Fruit fly (Drosophila melanogaster): ENCODE results near the gene psd.

Gene psd

dm6 chr2L:5997609-5998229 is 33.0 kb upstream of the psd start (continued):
- TF ChIP-seq Oli (tag; optimal IDR thresholded peaks at IDR 0.05) (peak; percentile 34), Xbp1 (GFP tag; optimal IDR thresholded peaks at IDR 0.05) (no peak), org-1 (GFP tag; optimal IDR thresholded peaks at IDR 0.05) (peak; percentile 50), CG13775 (GFP tag; optimal IDR thresholded peaks at IDR 0.05) (peak; percentile 20), Chrac-16 (GFP tag; optimal IDR thresholded peaks at IDR 0.05) (no peak), CG6813 (GFP tag; optimal IDR thresholded peaks at IDR 0.05) (peak; percentile 78), CG9932 (GFP tag; IDR thresholded peaks at IDR 0.05) (no peak), grau (tag; optimal IDR thresholded peaks at IDR 0.05) (peak; percentile 34), ems (GFP tag; optimal IDR thresholded peaks at IDR 0.05) (no peak), pros (GFP tag; optimal IDR thresholded peaks at IDR 0.05) (peak; percentile 38), ash1 (GFP tag; optimal IDR thresholded peaks at IDR 0.05) (no peak), inv (GFP tag; IDR thresholded peaks at IDR 0.05; ENCODE audit: partially characterized antibody) (no peak), mirr (GFP tag; optimal IDR thresholded peaks at IDR 0.05) (peak; percentile 63), Nf-YC (tag; optimal IDR thresholded peaks at IDR 0.05) (peak; percentile 67), Nf-YB (GFP tag; optimal IDR thresholded peaks at IDR 0.05) (peak; percentile 39), hth (optimal IDR thresholded peaks at IDR 0.05) (no peak), cad (GFP tag; optimal IDR thresholded peaks at IDR 0.05) (no peak), GATAe (GFP tag; conservative IDR thresholded peaks at IDR 0.05) (no peak), insv (GFP tag; optimal IDR thresholded peaks at IDR 0.05) (peak in 1 of 2 experiments; percentile 49), repo (GFP tag; optimal IDR thresholded peaks at IDR 0.05) (no peak), grn (GFP tag; optimal IDR thresholded peaks at IDR 0.05) (no peak), CG9609 (GFP tag; optimal IDR thresholded peaks at IDR 0.05) (no peak), pita (GFP tag; optimal IDR thresholded peaks at IDR 0.05) (no peak), CG11085 (GFP tag; IDR thresholded peaks at IDR 0.05) (no peak), dm (GFP tag; optimal IDR thresholded peaks at IDR 0.05) (no peak), CG31365 (tag; optimal IDR thresholded peaks at IDR 0.05) (peak; percentile 74), HLHmδ (GFP tag; optimal IDR thresholded peaks at IDR 0.05) (peak; percentile 68), CG10565 (GFP tag; optimal IDR thresholded peaks at IDR 0.05) (no peak), p53 (GFP tag; optimal IDR thresholded peaks at IDR 0.05) (no peak), CG7786 (GFP tag; optimal IDR thresholded peaks at IDR 0.05) (no peak), CG12071 (GFP tag; optimal IDR thresholded peaks at IDR 0.05) (peak; percentile 68), HLH4C (GFP tag; IDR thresholded peaks at IDR 0.05; ENCODE audit: partially characterized antibody) (no peak), Meics (GFP tag; optimal IDR thresholded peaks at IDR 0.05) (peak; percentile 63), CG10462 (GFP tag; optimal IDR thresholded peaks at IDR 0.05) (no peak), eve (GFP tag; optimal IDR thresholded peaks at IDR 0.05) (no peak), CG30020 (tag; optimal IDR thresholded peaks at IDR 0.05) (no peak), CG10267 (tag; optimal IDR thresholded peaks at IDR 0.05) (peak; percentile 39), CG15601 (tag; optimal IDR thresholded peaks at IDR 0.05) (peak; percentile 66), E2f1 (GFP tag; IDR thresholded peaks at IDR 0.05) (no peak), CG1647 (GFP tag; optimal IDR thresholded peaks at IDR 0.05) (no peak), ERR (GFP tag; optimal IDR thresholded peaks at IDR 0.05) (no peak), chn (GFP tag; optimal IDR thresholded peaks at IDR 0.05) (no peak), ato (GFP tag; IDR thresholded peaks at IDR 0.05; ENCODE audit: partially characterized antibody) (no peak), en (GFP tag; optimal IDR thresholded peaks at IDR 0.05) (peak; percentile 13), CG33213 (GFP tag; optimal IDR thresholded peaks at IDR 0.05) (no peak), Optix (GFP tag; IDR thresholded peaks at IDR 0.05) (no peak), CG4707 (GFP tag; optimal IDR thresholded peaks at IDR 0.05) (peak; percentile 59), pzg (GFP tag; optimal IDR thresholded peaks at IDR 0.05) (peak; percentile 13), CG1602 (GFP tag; optimal IDR thresholded peaks at IDR 0.05) (no peak), CG17186 (GFP tag; optimal IDR thresholded peaks at IDR 0.05) (no peak), vfl (GFP tag; optimal IDR thresholded peaks at IDR 0.05) (no peak)

Data from whole organism, embryonic.